Worm (Caenorhabditis elegans): ENCODE data around the gene clec-49.
"Not testable (repeated sequence)": the region's sequence is repeated elsewhere in the genome, so short reads cannot be mapped to it uniquely, and the experiment has no call there.

clec-49 gene

DNA sequence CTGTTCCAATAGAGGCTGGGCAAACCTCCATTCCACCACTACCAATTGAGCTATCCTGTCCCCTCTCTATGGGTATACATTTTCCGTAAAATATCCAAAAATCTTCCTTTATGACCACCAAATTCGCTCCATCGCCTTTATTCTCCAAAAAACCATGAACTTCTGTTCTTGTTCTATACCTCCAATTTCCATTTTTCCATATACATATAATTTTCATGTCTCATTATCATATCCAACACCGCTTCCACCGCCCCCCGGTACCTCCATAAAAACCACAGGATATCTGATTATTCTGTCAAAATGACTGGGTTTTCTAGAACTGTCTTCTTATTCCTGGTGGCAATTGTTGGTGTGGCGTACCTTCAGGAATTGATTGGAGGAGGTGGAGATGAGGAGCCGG lies 35.2 kb downstream of the clec-49 start, which contains the start of gene Y43F8C.17:
Y43F8C.17 (plus strand) TSS at position 301 of the 400 bp plus-strand sequence.
- TF ChIP-seq nfya-1 (tag; optimal IDR thresholded peaks at IDR 0.05; ENCODE audit: insufficient read depth) (no peak), pha-4 (tag; optimal IDR thresholded peaks at IDR 0.05) (no peak), mml-1 (tag; optimal IDR thresholded peaks at IDR 0.05) (no peak), egl-27 (tag; optimal IDR thresholded peaks at IDR 0.05) (no peak), nhr-76 (tag; optimal IDR thresholded peaks at IDR 0.05) (no peak), daf-12 (tag; optimal IDR thresholded peaks at IDR 0.05) (no peak), fkh-2 (tag; optimal IDR thresholded peaks at IDR 0.05) (no peak), pqm-1 (tag; optimal IDR thresholded peaks at IDR 0.05) (no peak), nhr-11 (tag; optimal IDR thresholded peaks at IDR 0.05) (no peak), nhr-77 (tag; optimal IDR thresholded peaks at IDR 0.05) (no peak), hmg-11 (tag; optimal IDR thresholded peaks at IDR 0.05) (no peak), mdl-1 (tag; optimal IDR thresholded peaks at IDR 0.05) (no peak), ztf-11 (tag; optimal IDR thresholded peaks at IDR 0.05) (no peak), elt-2 (tag; optimal IDR thresholded peaks at IDR 0.05) (no peak), jun-1 (tag; optimal IDR thresholded peaks at IDR 0.05) (no peak), tbx-2 (tag; optimal IDR thresholded peaks at IDR 0.05) (no peak), lsy-12 (tag; optimal IDR thresholded peaks at IDR 0.05) (no peak), elt-3 (tag; optimal IDR thresholded peaks at IDR 0.05) (no peak), elt-1 (tag; optimal IDR thresholded peaks at IDR 0.05) (no peak), unc-62 (GFP tag; optimal IDR thresholded peaks at IDR 0.05) (no peak)

DNA sequence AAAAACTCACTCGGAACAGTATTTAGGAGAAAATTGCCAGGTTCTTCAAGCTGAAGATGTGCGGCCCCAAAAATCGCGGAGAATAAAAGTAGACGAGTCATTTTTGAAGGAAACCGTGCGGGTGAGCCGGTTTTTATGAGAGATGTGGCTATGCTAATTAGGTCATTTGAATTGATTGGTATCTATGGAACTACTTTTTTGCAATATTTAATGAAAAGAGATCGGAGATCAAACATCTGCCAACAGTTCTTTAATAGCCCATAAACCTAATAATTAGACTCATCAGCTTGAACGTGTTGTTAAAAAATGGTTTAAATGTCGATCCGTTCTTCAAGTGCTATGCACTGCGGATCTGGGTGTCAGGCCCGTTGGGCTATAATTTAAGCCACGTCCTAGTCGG lies 35.6 kb downstream of the clec-49 start, which contains the start of gene Y43F8C.16:
Y43F8C.16 (minus strand) TSS at position 101 of the 400 bp plus-strand sequence.
- TF ChIP-seq ceh-28 (tag; optimal IDR thresholded peaks at IDR 0.05) (no peak), ceh-82 (tag; optimal IDR thresholded peaks at IDR 0.05) (no peak), elt-2 (tag; optimal IDR thresholded peaks at IDR 0.05) (no peak), nhr-25 (tag; optimal IDR thresholded peaks at IDR 0.05) (no peak), jun-1 (tag; optimal IDR thresholded peaks at IDR 0.05) (no peak), fkh-10 (GFP tag; optimal IDR thresholded peaks at IDR 0.05) (no peak), hmg-11 (tag; optimal IDR thresholded peaks at IDR 0.05) (no peak), lin-15B (tag; optimal IDR thresholded peaks at IDR 0.05) (no peak), egl-27 (tag; optimal IDR thresholded peaks at IDR 0.05) (no peak), lin-39 (tag; optimal IDR thresholded peaks at IDR 0.05) (no peak), pqm-1 (tag; optimal IDR thresholded peaks at IDR 0.05) (no peak)

DNA sequence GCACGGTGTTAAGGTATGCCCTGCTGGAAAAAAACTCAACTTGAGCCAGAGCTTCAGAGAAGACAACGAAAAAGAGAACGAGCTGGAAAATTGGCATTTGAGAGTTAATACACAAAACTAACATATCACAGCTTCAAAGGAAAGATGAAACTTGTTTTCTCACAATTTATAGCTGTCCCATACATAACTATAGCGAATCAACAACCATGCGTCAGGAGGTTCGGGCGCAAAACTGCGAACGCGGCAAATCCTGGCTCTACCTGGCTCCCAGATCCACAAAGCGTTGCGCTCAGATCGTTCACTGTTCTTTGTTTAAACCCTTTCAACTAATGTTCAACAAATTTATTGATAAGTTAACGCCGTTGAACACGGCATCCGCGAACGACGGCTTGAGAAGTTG lies 39.4 kb downstream of the clec-49 start, which contains the start of gene Y43F8C.23:
Y43F8C.23 (minus strand) TSS at position 101 of the 400 bp plus-strand sequence.
- TF ChIP-seq lin-15B, pha-4, snpc-4 (tag; optimal IDR thresholded peaks at IDR 0.05): not testable (repeated sequence)

DNA sequence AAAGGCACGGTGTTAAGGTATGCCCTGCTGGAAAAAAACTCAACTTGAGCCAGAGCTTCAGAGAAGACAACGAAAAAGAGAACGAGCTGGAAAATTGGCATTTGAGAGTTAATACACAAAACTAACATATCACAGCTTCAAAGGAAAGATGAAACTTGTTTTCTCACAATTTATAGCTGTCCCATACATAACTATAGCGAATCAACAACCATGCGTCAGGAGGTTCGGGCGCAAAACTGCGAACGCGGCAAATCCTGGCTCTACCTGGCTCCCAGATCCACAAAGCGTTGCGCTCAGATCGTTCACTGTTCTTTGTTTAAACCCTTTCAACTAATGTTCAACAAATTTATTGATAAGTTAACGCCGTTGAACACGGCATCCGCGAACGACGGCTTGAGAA lies 40.5 kb downstream of the clec-49 start, which contains the start of gene Y43F8C.15:
Y43F8C.15 (minus strand) TSS at position 101 of the 400 bp plus-strand sequence.
- not testable (repeated sequence) for TF ChIP-seq jun-1, skn-1, nhr-76 (tag; optimal IDR thresholded peaks at IDR 0.05)

DNA sequence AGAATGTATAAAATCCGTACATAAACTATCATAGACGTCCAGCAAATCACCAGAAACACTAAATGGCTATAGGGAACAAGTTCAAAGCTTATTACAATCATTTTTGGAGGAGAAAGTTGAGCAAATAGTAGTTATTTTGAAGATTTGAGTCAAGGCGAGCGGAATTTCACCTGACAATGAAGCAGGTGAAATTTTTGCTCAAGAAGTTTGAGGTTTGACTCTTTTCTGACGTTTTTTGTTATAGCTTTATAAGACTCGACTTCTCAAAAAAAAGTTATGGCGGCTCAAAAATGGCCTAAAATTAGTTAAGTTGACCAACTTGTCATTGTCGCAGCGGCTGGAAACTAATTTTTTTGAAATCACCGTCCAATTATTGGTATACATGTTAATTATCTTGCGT lies 42.2 kb downstream of the clec-49 start, which contains the start of gene srv-3:
srv-3 (minus strand) TSS at position 101 of the 400 bp plus-strand sequence.
- TF ChIP-seq nhr-76 (tag; optimal IDR thresholded peaks at IDR 0.05) (no peak), fos-1 (tag; optimal IDR thresholded peaks at IDR 0.05) (no peak), snpc-4 (tag; optimal IDR thresholded peaks at IDR 0.05) (no peak), lin-15B (tag; optimal IDR thresholded peaks at IDR 0.05) (no peak), nhr-28 (tag; optimal IDR thresholded peaks at IDR 0.05) (no peak), nhr-43 (tag; optimal IDR thresholded peaks at IDR 0.05; ENCODE audit: poor library complexity, severe bottlenecking) (no peak), lin-39 (tag; optimal IDR thresholded peaks at IDR 0.05) (no peak), egl-27 (tag; optimal IDR thresholded peaks at IDR 0.05) (no peak), fkh-2 (tag; optimal IDR thresholded peaks at IDR 0.05) (no peak), hmg-11 (tag; optimal IDR thresholded peaks at IDR 0.05) (no peak), jun-1 (tag; optimal IDR thresholded peaks at IDR 0.05) (no peak), ceh-16 (tag; optimal IDR thresholded peaks at IDR 0.05) (no peak), elt-2 (tag; optimal IDR thresholded peaks at IDR 0.05) (no peak)

Measured in whole organism, L3 larva.